Worm (Caenorhabditis elegans): ENCODE results near the gene amt-2.

DNA sequence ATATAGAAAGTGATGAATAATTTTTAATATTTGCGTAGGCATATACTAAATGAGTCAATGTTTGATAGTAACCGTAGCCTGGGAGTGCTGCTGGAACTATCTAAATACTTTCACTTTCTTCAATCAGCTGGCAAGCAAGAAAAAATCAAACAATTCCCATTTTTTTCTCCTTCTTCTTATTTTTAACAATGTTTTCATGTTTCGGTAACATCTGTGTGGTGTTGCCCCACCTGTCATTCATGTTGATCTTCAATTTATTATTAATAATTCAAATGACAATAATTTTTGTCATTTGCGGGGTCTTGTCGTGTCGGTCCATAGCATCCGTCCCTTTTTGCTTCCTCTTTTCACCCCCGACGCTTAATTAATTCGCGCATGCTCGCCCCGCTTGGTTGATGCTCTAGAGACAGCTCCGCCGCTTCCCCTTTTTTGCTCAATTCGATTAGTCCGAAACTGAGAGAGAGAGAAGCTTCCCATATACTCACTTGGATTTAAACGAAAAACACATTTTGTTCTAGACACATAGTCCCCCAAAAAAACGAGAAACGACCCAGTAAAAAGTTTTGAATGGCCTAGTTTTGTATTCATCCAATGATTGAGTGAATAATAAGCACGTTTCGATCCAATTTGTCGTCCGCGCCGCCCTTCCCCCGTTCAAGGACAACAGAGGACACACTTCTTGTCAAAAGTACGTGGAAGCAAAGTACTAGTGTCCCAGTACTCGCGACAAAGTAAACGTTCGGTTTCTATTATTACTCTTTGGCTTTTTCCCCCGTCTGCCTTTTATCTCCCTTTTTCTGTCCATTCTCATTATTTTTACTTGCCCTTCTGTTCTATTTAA lies 14.2 kb upstream of the amt-2 start:
- TF ChIP-seq snpc-4 (tag; optimal IDR thresholded peaks at IDR 0.05) (no peak), mdl-1 (tag; optimal IDR thresholded peaks at IDR 0.05) (no peak), R02D3.7 (tag; optimal IDR thresholded peaks at IDR 0.05) (no peak), dve-1 (tag; optimal IDR thresholded peaks at IDR 0.05; ENCODE audit: insufficient read depth) (no peak), aha-1 (tag) (no peak), F49E8.2 (tag; optimal IDR thresholded peaks at IDR 0.05; ENCODE audit: borderline replicate concordance) (no peak), zfp-3 (GFP tag; conservative IDR thresholded peaks at IDR 0.05) (no peak)

Measured in whole organism, L4 larva.